Worm (Caenorhabditis elegans) whole organism, early embryonic: ENCODE measurements around the gene srtx-1.

Experiments
- B0310.2 ChIP-seq: sonication (generic microtip); optimal IDR thresholded peaks from 2 replicates; lab custom pipeline; 2016; ENCODE audit warnings: mild to moderate bottlenecking, missing genetic modification characterization, missing compliant biosample characterization
- F13C5.2 ChIP-seq: sonication (generic microtip); optimal IDR thresholded peaks from 2 replicates; lab custom pipeline; 2017; ENCODE audit warnings: mild to moderate bottlenecking, missing genetic modification characterization, inconsistent platforms, missing compliant biosample characterization
- aly-1 ChIP-seq: sonication (generic microtip); optimal IDR thresholded peaks from 2 replicates; lab custom pipeline; 2016; ENCODE audit warnings: missing genetic modification characterization, missing compliant biosample characterization
- ama-1 ChIP-seq: fragments of 150-350 bp; optimal IDR thresholded peaks from 2 replicates; lab custom pipeline; 2014
- ceh-13 ChIP-seq: fragments of 200-800 bp; sonication (Bioruptor generic); optimal IDR thresholded peaks from 2 replicates; lab custom pipeline; 2018; ENCODE audit warnings: mild to moderate bottlenecking, missing genetic modification characterization, missing compliant biosample characterization
- ceh-36 ChIP-seq: sonication (generic microtip); optimal IDR thresholded peaks from 2 replicates; lab custom pipeline; 2016; ENCODE audit warnings: missing genetic modification characterization, inconsistent platforms, missing compliant biosample characterization
- ets-7 ChIP-seq: sonication (generic microtip); optimal IDR thresholded peaks from 2 replicates; lab custom pipeline; 2016; ENCODE audit warnings: missing genotype, missing genetic modification characterization, missing compliant biosample characterization
- flt-1 ChIP-seq: fragments of 200-800 bp; sonication (Bioruptor generic); IDR thresholded peaks from 2 replicates; pipeline ENCODE4 v1.3.6; 2022; ENCODE audit warnings: missing genetic modification characterization, missing compliant biosample characterization
- hmbx-1 ChIP-seq: sonication (generic microtip); optimal IDR thresholded peaks from 2 replicates; lab custom pipeline; 2016; ENCODE audit warnings: mild to moderate bottlenecking, missing genetic modification characterization, missing compliant biosample characterization
- hmg-4 ChIP-seq: fragments of 200-800 bp; sonication (Bioruptor generic); optimal IDR thresholded peaks from 2 replicates; lab custom pipeline; 2018; ENCODE audit warnings: mild to moderate bottlenecking, missing genetic modification characterization, missing compliant biosample characterization
- hnd-1 ChIP-seq: sonication (generic microtip); optimal IDR thresholded peaks from 2 replicates; lab custom pipeline; 2016; ENCODE audit warnings: missing genetic modification characterization, missing compliant biosample characterization
- pes-1 ChIP-seq: fragments of 200-800 bp; sonication (Bioruptor generic); IDR thresholded peaks from 2 replicates; pipeline ENCODE4 v1.3.6; 2022; ENCODE audit warnings: missing genetic modification reagents, missing genetic modification characterization, missing compliant biosample characterization
- scrt-1 ChIP-seq: fragments of 200-800 bp; sonication (Bioruptor generic); IDR thresholded peaks from 2 replicates; pipeline ENCODE4 v1.3.6; 2022; ENCODE audit warnings: missing genetic modification characterization, missing compliant biosample characterization
- sea-1 ChIP-seq: fragments of 200-800 bp; sonication (Bioruptor generic); conservative IDR thresholded peaks from 2 replicates; pipeline ENCODE4 v1.3.6; 2022; ENCODE audit warnings: missing genetic modification characterization, missing compliant biosample characterization
- tbx-11 ChIP-seq: fragments of 200-800 bp; sonication (Bioruptor generic); IDR thresholded peaks from 2 replicates; pipeline ENCODE4 v1.3.6; 2022; ENCODE audit warnings: missing genetic modification characterization, missing compliant biosample characterization
- tbx-37 ChIP-seq: fragments of 200-800 bp; sonication (Bioruptor generic); conservative IDR thresholded peaks from 2 replicates; pipeline ENCODE4 v1.3.6; 2022; ENCODE audit warnings: missing genetic modification reagents, missing genetic modification characterization, missing compliant biosample characterization
- tra-4 ChIP-seq: sonication (generic microtip); optimal IDR thresholded peaks from 2 replicates; lab custom pipeline; 2017; ENCODE audit warnings: missing genetic modification characterization, missing compliant biosample characterization

srtx-1 gene

DNA sequence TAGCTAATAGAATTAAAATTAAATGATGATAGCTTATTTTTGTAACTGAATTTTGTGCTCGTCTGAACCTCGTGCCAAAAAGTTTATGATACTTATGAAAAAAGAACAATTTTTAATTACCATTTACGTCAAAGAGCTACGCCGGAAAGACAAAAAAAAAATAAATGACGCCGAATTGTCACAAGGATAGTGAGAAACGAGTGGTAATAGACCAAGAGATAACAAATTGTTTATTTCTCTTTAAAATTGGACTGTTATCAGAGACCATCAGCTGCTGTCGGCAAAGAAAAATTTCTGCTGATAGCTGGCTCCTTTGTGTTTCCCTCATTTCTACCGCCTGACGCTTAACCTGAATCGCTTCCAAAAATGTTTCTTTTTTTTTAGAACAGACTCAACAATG, 27.3 kb upstream of the srtx-1 start, which contains the start of gene pitr-1:
Gene pitr-1, plus strand, starts transcription at position 386 of the 400 bp plus-strand sequence.
- TF ChIP-seq ceh-13 (GFP tag; lab: Kevin White, UChicago) (no peak), tra-4 (tag; lab: Kevin White, UChicago) (no peak), ceh-36 (no peak), hmbx-1 (tag; lab: Kevin White, UChicago) (no peak), aly-1 (no peak), tbx-37 (no peak), B0310.2 (tag; lab: Kevin White, UChicago) (no peak), F13C5.2 (no peak), tbx-11 (GFP tag; lab: Robert Waterston, UW) (no peak), hnd-1 (tag; lab: Kevin White, UChicago) (no peak), flt-1 (GFP tag; lab: Robert Waterston, UW) (no peak)

DNA sequence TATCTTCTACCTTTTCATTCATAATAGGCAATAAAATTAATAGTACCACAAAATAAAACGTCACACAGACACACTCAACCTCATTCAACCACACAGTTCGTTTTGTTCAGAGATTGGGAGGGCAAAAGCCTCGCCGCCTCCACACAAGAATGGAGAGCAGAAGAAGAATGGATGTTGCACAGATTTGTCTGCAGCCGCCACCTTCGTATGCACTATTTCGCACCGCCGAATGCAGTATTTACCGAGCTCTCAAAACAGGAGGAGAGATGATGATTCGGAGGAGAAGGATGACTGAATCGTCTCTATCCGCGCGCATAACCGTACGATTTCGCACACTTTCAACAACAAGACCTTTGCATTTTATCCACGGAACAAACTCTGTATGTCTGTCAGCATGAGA, 23.5 kb upstream of the srtx-1 start:
- TF ChIP-seq tra-4 (tag; lab: Kevin White, UChicago): no peak
- TF ChIP-seq ceh-36: no peak
- no peak for TF ChIP-seq hmg-4 (GFP tag; lab: Kevin White, UChicago)
- no peak for TF ChIP-seq hmbx-1 (tag; lab: Kevin White, UChicago)
- no peak for TF ChIP-seq tbx-11 (GFP tag; lab: Robert Waterston, UW)
- TF ChIP-seq ceh-13 (GFP tag; lab: Kevin White, UChicago): no peak
- TF ChIP-seq scrt-1 (GFP tag; lab: Robert Waterston, UW): no peak
- no peak for TF ChIP-seq B0310.2 (tag; lab: Kevin White, UChicago)
- TF ChIP-seq F13C5.2: no peak
- no peak for TF ChIP-seq hnd-1 (tag; lab: Kevin White, UChicago)
- TF ChIP-seq pes-1: no peak

DNA sequence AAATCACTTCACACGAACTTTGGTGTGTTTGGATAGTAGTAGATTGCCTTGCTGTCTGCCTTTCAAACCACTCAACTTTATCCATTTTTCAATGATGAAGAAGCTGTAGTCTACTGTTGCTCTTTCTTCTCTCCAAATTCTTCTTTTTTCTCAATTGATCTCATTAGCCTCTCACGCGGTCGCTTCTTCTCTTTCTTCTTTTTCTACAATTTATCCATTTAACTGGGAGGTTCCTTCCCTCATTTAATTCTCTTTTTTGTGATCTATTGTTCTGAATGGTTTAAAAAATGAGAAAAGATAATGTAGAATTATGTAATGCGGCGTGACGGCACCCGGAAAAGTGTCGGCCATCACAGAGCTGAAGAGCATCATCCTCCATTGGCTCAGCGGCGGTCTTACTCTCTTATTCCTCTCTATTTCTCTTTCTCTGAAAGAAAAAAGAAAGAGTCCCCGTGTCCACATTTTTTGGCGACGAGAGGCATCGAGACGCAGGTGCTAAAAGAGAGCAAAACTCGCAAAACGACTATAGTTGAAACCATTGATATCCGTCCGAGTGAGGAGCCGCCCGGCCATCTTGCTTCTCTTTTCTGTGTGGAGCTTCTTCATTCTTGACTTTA, 20.4 kb upstream of the srtx-1 start:
- no peak for TF ChIP-seq ceh-36
- no peak for TF ChIP-seq tra-4 (tag; lab: Kevin White, UChicago)
- no peak for TF ChIP-seq hmg-4 (GFP tag; lab: Kevin White, UChicago)
- no peak for TF ChIP-seq F13C5.2
- TF ChIP-seq tbx-37: no peak
- TF ChIP-seq ets-7 (tag; lab: Kevin White, UChicago): no peak
- TF ChIP-seq pes-1: no peak
- no peak for TF ChIP-seq hmbx-1 (tag; lab: Kevin White, UChicago)
- TF ChIP-seq tbx-11 (GFP tag; lab: Robert Waterston, UW): no peak
- TF ChIP-seq flt-1 (GFP tag; lab: Robert Waterston, UW): no peak

DNA sequence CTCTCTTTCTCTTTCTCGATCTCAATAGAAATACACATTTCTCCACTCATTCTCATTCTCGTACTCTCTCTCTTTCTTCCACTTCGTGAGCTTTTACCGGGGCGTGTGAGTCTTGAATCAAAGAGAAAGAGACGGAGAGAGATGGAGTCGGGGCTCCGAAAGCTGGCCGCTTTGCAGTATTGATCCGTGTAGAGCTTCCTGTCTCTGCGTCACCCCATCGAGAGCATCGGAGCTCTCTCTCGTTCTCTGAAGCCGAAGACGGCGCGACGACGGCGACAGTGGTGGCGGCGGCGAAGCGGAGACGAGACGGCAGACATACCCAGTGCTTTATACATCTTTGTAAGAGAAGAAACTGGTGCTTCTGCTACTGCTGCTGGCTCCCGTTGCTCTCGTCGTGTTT, 18.9 kb upstream of the srtx-1 start:
- TF ChIP-seq tbx-11 (GFP tag; lab: Robert Waterston, UW): no peak
- TF ChIP-seq tra-4 (tag; lab: Kevin White, UChicago): no peak
- TF ChIP-seq tbx-37: no peak
- TF ChIP-seq pes-1: no peak
- peak; percentile 62 for TF ChIP-seq hmg-4 (GFP tag; lab: Kevin White, UChicago)
- TF ChIP-seq sea-1 (GFP tag; lab: Robert Waterston, UW): no peak

DNA sequence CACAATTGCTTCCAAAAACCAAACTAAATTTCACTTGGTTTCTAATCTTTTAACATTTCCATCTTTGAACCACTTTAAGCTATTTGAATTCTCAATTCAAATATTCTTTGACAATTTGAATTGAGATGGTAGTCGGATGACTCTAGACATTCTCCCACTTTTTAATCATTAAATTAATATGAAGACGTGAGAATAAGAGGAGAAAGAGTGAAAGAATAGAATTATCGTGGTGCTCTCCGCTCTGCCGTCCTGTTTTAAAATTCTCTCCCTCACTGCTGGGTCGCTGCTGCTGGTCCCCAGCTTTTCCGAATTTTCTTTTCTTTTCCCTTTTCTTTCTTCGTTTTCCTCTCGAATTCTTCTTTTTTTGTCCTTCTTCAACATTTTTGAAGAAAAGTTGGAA, 17.6 kb upstream of the srtx-1 start:
- no peak for TF ChIP-seq ets-7 (tag; lab: Kevin White, UChicago)

DNA sequence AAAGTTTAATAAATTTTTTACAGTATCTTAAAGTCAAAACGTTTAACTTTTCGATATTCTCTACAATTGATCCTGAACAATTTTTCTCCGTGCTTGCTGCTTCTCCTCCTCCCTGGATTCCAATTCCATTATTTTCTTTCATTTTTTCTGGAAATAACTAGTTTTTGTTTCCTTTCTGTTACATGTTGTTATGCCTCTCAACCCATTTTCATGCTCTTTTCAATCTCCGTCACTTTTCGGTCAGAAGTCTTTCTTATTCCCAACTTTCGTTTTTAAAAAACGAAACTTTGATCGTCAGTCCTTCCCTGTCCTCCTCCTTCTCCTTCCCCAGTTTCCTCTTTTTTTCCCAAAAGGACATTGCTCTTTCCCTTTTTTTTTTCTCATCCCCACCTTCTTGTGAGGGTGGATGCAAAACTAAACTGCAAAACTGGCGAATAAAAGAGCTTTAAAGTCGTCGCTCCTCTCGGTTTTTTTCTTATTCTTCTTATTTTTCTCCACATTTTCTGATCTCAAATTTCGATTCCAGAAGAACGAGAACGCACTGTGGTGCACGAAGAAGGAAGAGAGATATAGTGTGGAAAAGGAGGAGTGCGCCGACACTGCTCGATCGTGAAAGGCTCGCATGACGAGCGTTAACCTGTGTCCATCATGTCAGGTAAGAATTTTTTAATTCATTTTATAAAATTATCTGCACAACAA, 15.9 kb upstream of the srtx-1 start, which contains the start of the genes C48A7.16 and egl-19:
Gene C48A7.16, plus strand, starts transcription at position 544 of the 699 bp plus-strand sequence.
Gene egl-19, plus strand, starts transcription at position 649 of the 699 bp plus-strand sequence.
- TF ChIP-seq ets-7 (tag; lab: Kevin White, UChicago) (no peak), F13C5.2 (no peak), flt-1 (GFP tag; lab: Robert Waterston, UW) (no peak), tra-4 (tag; lab: Kevin White, UChicago) (no peak), pes-1 (no peak), ceh-13 (GFP tag; lab: Kevin White, UChicago) (no peak), hnd-1 (tag; lab: Kevin White, UChicago) (no peak), hmbx-1 (tag; lab: Kevin White, UChicago) (no peak), sea-1 (GFP tag; lab: Robert Waterston, UW) (no peak), hmg-4 (GFP tag; lab: Kevin White, UChicago) (no peak), tbx-37 (no peak)

DNA sequence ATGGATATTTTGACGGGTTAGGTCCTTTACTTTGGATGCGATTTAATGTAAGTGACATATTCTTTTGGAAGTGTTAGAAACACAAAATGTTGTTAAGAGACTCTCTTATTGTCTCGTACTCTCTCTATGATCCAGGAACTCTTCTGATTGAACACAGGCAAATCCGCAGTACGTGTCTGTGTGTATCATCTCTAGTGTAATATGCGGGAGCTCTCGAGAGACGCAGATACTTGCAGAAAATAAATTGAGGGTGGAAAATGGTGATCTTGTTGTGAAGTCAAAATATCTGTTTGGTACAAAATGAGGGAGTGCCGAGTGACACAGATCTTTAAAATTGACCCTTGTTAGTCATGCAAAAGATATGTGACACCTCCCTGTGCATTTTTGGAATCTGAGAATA, 14.3 kb upstream of the srtx-1 start:
- TF ChIP-seq ceh-13 (GFP tag; lab: Kevin White, UChicago) (no peak), tbx-37 (no peak), scrt-1 (GFP tag; lab: Robert Waterston, UW) (no peak), hmg-4 (GFP tag; lab: Kevin White, UChicago) (no peak), tbx-11 (GFP tag; lab: Robert Waterston, UW) (no peak), ets-7 (tag; lab: Kevin White, UChicago) (no peak), hnd-1 (tag; lab: Kevin White, UChicago) (no peak), flt-1 (GFP tag; lab: Robert Waterston, UW) (no peak), aly-1 (no peak), hmbx-1 (tag; lab: Kevin White, UChicago) (no peak), pes-1 (no peak), tra-4 (tag; lab: Kevin White, UChicago) (no peak), B0310.2 (tag; lab: Kevin White, UChicago) (no peak), sea-1 (GFP tag; lab: Robert Waterston, UW) (no peak), ama-1 (no peak), ceh-36 (no peak)
